Worm (Caenorhabditis elegans) whole organism, L3 larva: ENCODE data around the gene W01H2.2.
"Not testable (repeated sequence)": the region's sequence is repeated elsewhere in the genome, so short reads cannot be mapped to it uniquely, and the experiment has no call there.

Experiments
- ZK546.5 ChIP-seq: sonication (generic microtip); optimal IDR thresholded peaks from 2 replicates; lab custom pipeline; 2017; ENCODE audit warnings: missing biosample characterization, missing genetic modification characterization
- ceh-28 ChIP-seq: fragments of 150-350 bp; optimal IDR thresholded peaks from 2 replicates; lab custom pipeline; 2014; ENCODE audit warnings: missing biosample characterization, missing genetic modification reagents, missing genetic modification characterization
- elt-2 ChIP-seq: sonication (generic microtip); optimal IDR thresholded peaks from 2 replicates; lab custom pipeline; 2016; ENCODE audit warnings: missing genetic modification reagents, mild to moderate bottlenecking, missing genetic modification characterization, missing compliant biosample characterization
- nhr-237 ChIP-seq: fragments of 150-350 bp; optimal IDR thresholded peaks from 2 replicates; lab custom pipeline; 2014; ENCODE audit warnings: missing biosample characterization, missing genetic modification characterization
- sea-2 ChIP-seq: fragments of 150-350 bp; sonication (generic microtip); optimal IDR thresholded peaks from 4 replicates; lab custom pipeline; 2014; ENCODE audit warnings: missing biosample characterization, missing genetic modification reagents, missing genetic modification characterization
- snpc-4 ChIP-seq: fragments of 150-350 bp; optimal IDR thresholded peaks from 2 replicates; lab custom pipeline; 2014; ENCODE audit warnings: missing biosample characterization, missing genetic modification characterization

DNA sequence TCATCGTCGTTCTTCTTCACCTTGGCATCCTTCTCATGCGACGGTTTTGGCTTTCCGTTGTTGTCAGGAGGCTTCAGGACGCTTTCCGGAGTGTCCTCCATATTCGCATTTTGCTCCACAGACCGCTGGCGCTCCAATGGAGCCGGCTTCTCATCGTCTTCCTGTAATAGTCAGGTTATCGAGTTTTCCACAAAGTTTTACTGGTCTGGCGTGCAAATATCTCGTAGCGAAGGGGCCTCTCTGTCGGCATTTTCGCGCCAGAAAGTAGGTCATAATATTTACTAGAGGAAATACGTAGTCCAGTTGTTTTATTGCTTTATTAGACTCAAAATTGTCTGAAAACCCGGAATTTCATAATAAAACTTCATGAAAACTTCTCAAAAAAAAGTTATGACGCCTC is 16.1 kb downstream of the W01H2.2 start, which contains the start of gene F20B6.6:
- TF ChIP-seq elt-2 (tag; lab: Kevin White, UChicago); sea-2 (GFP tag; lab: Kevin White, UChicago); nhr-237 (tag; lab: Kevin White, UChicago); ceh-28; snpc-4 (tag; lab: Kevin White, UChicago); ZK546.5 (tag; lab: Kevin White, UChicago): not testable (repeated sequence)
